Worm (Caenorhabditis elegans) whole organism, mixed stage, embryonic: ENCODE measurements around the gene gop-1.

Experiments
- M03D4.4 ChIP-seq: sonication (generic microtip); optimal IDR thresholded peaks from 2 replicates; lab custom pipeline; 2017; ENCODE audit warnings: mild to moderate bottlenecking, missing genetic modification characterization, missing compliant biosample characterization
- bed-3 ChIP-seq: fragments of 200-800 bp; sonication (Bioruptor generic); optimal IDR thresholded peaks from 3 replicates; lab custom pipeline; 2018; ENCODE audit warnings: mild to moderate bottlenecking, missing genetic modification characterization, moderate library complexity, missing compliant biosample characterization
- blmp-1 ChIP-seq: fragments of 150-350 bp; optimal IDR thresholded peaks from 2 replicates; lab custom pipeline; 2014; ENCODE audit warnings: missing biosample characterization, missing genetic modification characterization
- ceh-39 ChIP-seq: fragments of 150-350 bp; optimal IDR thresholded peaks from 2 replicates; lab custom pipeline; 2014; ENCODE audit warnings: missing biosample characterization, missing genetic modification characterization
- ceh-43 ChIP-seq: fragments of 200-800 bp; sonication (Bioruptor generic); optimal IDR thresholded peaks from 2 replicates; lab custom pipeline; 2018; ENCODE audit warnings: mild to moderate bottlenecking, missing genetic modification characterization, moderate library complexity, missing compliant biosample characterization
- ceh-83 ChIP-seq: fragments of 200-800 bp; sonication (Bioruptor generic); optimal IDR thresholded peaks from 2 replicates; lab custom pipeline; 2018; ENCODE audit warnings: mild to moderate bottlenecking, missing genetic modification characterization, missing compliant biosample characterization
- ces-1 ChIP-seq: fragments of 150-350 bp; optimal IDR thresholded peaks from 2 replicates; lab custom pipeline; 2014; ENCODE audit warnings: missing biosample characterization, missing genetic modification reagents, missing genetic modification characterization
- cnd-1 ChIP-seq: fragments of 200-800 bp; sonication (Bioruptor generic); optimal IDR thresholded peaks from 2 replicates; lab custom pipeline; 2018; ENCODE audit warnings: mild to moderate bottlenecking, missing genetic modification characterization, missing compliant biosample characterization
- drap-1 ChIP-seq: fragments of 200-800 bp; sonication (Bioruptor generic); optimal IDR thresholded peaks from 3 replicates; lab custom pipeline; 2018; ENCODE audit warnings: mild to moderate bottlenecking, missing genetic modification characterization, missing compliant biosample characterization
- elt-1 ChIP-seq: sonication (generic microtip); optimal IDR thresholded peaks from 2 replicates; lab custom pipeline; 2017; ENCODE audit warnings: missing genetic modification characterization, mild to moderate bottlenecking, missing compliant biosample characterization, antibody characterized with exemption, moderate library complexity, borderline replicate concordance; ENCODE audit not compliant: insufficient read depth
- elt-3 ChIP-seq: fragments of 150-350 bp; optimal IDR thresholded peaks from 2 replicates; lab custom pipeline; 2014; ENCODE audit warnings: missing biosample characterization, missing genetic modification characterization
- flh-1 ChIP-seq: fragments of 200-800 bp; sonication (Bioruptor generic); optimal IDR thresholded peaks from 2 replicates; lab custom pipeline; 2018; ENCODE audit warnings: mild to moderate bottlenecking, missing genetic modification characterization, moderate library complexity, missing compliant biosample characterization
- ham-2 ChIP-seq: fragments of 200-800 bp; sonication (Bioruptor generic); optimal IDR thresholded peaks from 2 replicates; lab custom pipeline; 2018; ENCODE audit warnings: mild to moderate bottlenecking, missing genetic modification characterization, missing compliant biosample characterization
- hlh-1 ChIP-seq: fragments of 150-350 bp; optimal IDR thresholded peaks from 2 replicates; lab custom pipeline; 2014; ENCODE audit warnings: missing biosample characterization, missing genetic modification reagents, missing genetic modification characterization
- lin-13 ChIP-seq: fragments of 150-350 bp; optimal IDR thresholded peaks from 2 replicates; lab custom pipeline; 2014; ENCODE audit warnings: missing biosample characterization, missing genetic modification characterization
- lin-32 ChIP-seq: fragments of 200-800 bp; sonication (Bioruptor generic); optimal IDR thresholded peaks from 2 replicates; lab custom pipeline; 2018; ENCODE audit warnings: mild to moderate bottlenecking, missing genetic modification characterization, missing compliant biosample characterization
- lsy-2 ChIP-seq: fragments of 150-350 bp; optimal IDR thresholded peaks from 2 replicates; lab custom pipeline; 2014; ENCODE audit warnings: missing biosample characterization, missing genetic modification characterization
- mab-5 ChIP-seq: fragments of 150-350 bp; optimal IDR thresholded peaks from 2 replicates; lab custom pipeline; 2014; ENCODE audit warnings: missing biosample characterization, missing genetic modification characterization
- mep-1 ChIP-seq: fragments of 150-350 bp; optimal IDR thresholded peaks from 2 replicates; lab custom pipeline; 2017; ENCODE audit warnings: missing biosample characterization, missing genetic modification reagents, missing genetic modification characterization, inconsistent platforms
- mls-2 ChIP-seq: sonication (generic microtip); optimal IDR thresholded peaks from 2 replicates; lab custom pipeline; 2016; ENCODE audit warnings: mild to moderate bottlenecking, missing genetic modification characterization, moderate library complexity, missing compliant biosample characterization
- nhr-12 ChIP-seq: fragments of 150-350 bp; optimal IDR thresholded peaks from 2 replicates; lab custom pipeline; 2014; ENCODE audit warnings: missing biosample characterization, missing genetic modification characterization
- nhr-2 ChIP-seq: fragments of 150-350 bp; optimal IDR thresholded peaks from 2 replicates; lab custom pipeline; 2014; ENCODE audit warnings: missing biosample characterization, missing genetic modification characterization
- nhr-237 ChIP-seq: fragments of 150-350 bp; optimal IDR thresholded peaks from 2 replicates; lab custom pipeline; 2014; ENCODE audit warnings: missing biosample characterization, missing genetic modification characterization
- nhr-28 ChIP-seq: fragments of 150-350 bp; optimal IDR thresholded peaks from 2 replicates; lab custom pipeline; 2014; ENCODE audit warnings: missing biosample characterization, missing genetic modification characterization
- nhr-76 ChIP-seq: sonication (generic microtip); optimal IDR thresholded peaks from 2 replicates; lab custom pipeline; 2017; ENCODE audit warnings: missing biosample characterization, missing genetic modification characterization
- pha-4 ChIP-seq: fragments of 150-350 bp; optimal IDR thresholded peaks from 2 replicates; lab custom pipeline; 2018; ENCODE audit warnings: missing biosample characterization, missing genetic modification reagents, missing genetic modification characterization
- sem-2 ChIP-seq: fragments of 200-800 bp; sonication (Bioruptor generic); optimal IDR thresholded peaks from 2 replicates; lab custom pipeline; 2018; ENCODE audit warnings: mild to moderate bottlenecking, missing genetic modification characterization, missing compliant biosample characterization
- snpc-4 ChIP-seq: fragments of 150-350 bp; optimal IDR thresholded peaks from 2 replicates; lab custom pipeline; 2014; ENCODE audit warnings: missing biosample characterization, missing genetic modification characterization
- sptf-1 ChIP-seq: sonication (generic microtip); optimal IDR thresholded peaks from 2 replicates; lab custom pipeline; 2017; ENCODE audit warnings: mild to moderate bottlenecking, missing genetic modification characterization, moderate library complexity, missing compliant biosample characterization
- tbx-8 ChIP-seq: fragments of 200-800 bp; sonication (Bioruptor generic); optimal IDR thresholded peaks from 2 replicates; lab custom pipeline; 2018; ENCODE audit warnings: mild to moderate bottlenecking, missing genetic modification characterization, moderate library complexity, missing compliant biosample characterization
- unc-120 ChIP-seq: sonication (generic microtip); optimal IDR thresholded peaks from 2 replicates; lab custom pipeline; 2017; ENCODE audit warnings: missing genetic modification characterization, missing compliant biosample characterization; ENCODE audit not compliant: poor library complexity, severe bottlenecking
- unc-39 ChIP-seq: fragments of 150-350 bp; optimal IDR thresholded peaks from 2 replicates; lab custom pipeline; 2014; ENCODE audit warnings: missing biosample characterization, missing genetic modification characterization
- unc-62 ChIP-seq: fragments of 150-350 bp; optimal IDR thresholded peaks from 2 replicates; lab custom pipeline; 2014; ENCODE audit warnings: missing biosample characterization, missing genetic modification reagents, missing genetic modification characterization
- zip-8 ChIP-seq: fragments of 150-350 bp; optimal IDR thresholded peaks from 2 replicates; lab custom pipeline; 2014; ENCODE audit warnings: missing biosample characterization, missing genetic modification characterization
- ztf-11 ChIP-seq: fragments of 150-350 bp; optimal IDR thresholded peaks from 2 replicates; lab custom pipeline; 2014; ENCODE audit warnings: missing biosample characterization, missing genetic modification characterization

The gop-1 gene

DNA sequence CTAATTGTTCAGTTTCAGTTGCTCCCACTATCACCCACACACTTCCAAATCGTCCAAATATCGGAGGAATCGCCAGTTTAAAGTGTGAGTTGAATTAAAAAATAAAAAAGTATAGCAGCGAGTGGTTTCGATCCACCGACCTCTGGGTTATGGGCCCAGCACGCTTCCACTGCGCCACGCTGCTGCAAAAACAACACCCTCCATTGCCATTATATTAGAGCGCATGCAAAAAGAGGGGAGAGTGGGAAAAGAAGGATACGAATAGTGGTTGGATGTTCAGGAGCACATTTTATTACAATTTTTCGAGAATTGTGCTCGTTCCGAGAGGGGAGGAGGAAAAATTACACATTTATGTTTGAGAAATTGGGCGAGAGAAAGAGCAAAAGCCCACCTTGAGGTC, 40.6 kb downstream of the gop-1 start:
- TF ChIP-seq unc-120 (tag; lab: Kevin White, UChicago) (peak; percentile 89), nhr-76 (tag; lab: Kevin White, UChicago) (peak; percentile 51), drap-1 (GFP tag; lab: Kevin White, UChicago) (peak; percentile 91), nhr-12 (tag; lab: Kevin White, UChicago) (no peak), elt-1 (no peak), lsy-2 (tag; lab: Kevin White, UChicago) (peak; percentile 10), mls-2 (tag; lab: Kevin White, UChicago) (peak; percentile 95), unc-62 (GFP tag; lab: Kevin White, UChicago) (peak; percentile 65), nhr-2 (tag; lab: Kevin White, UChicago) (no peak), nhr-237 (tag; lab: Kevin White, UChicago) (peak; percentile 4), nhr-28 (tag; lab: Kevin White, UChicago) (peak; percentile 27), ztf-11 (tag; lab: Kevin White, UChicago) (peak; percentile 28), lin-13 (tag; lab: Kevin White, UChicago) (no peak), hlh-1 (tag; lab: Kevin White, UChicago) (peak; percentile 67), sptf-1 (peak; percentile 95), sem-2 (peak; percentile 83), cnd-1 (tag; lab: Kevin White, UChicago) (peak; percentile 90), ceh-83 (GFP tag; lab: Kevin White, UChicago) (peak; percentile 92), tbx-8 (GFP tag; lab: Kevin White, UChicago) (peak; percentile 80), bed-3 (peak; percentile 80), blmp-1 (tag; lab: Kevin White, UChicago) (no peak), snpc-4 (no peak), flh-1 (GFP tag; lab: Kevin White, UChicago) (peak; percentile 86), ceh-43 (GFP tag; lab: Kevin White, UChicago) (peak; percentile 88), mab-5 (tag; lab: Kevin White, UChicago) (no peak), M03D4.4 (peak; percentile 93), zip-8 (tag; lab: Kevin White, UChicago) (no peak), ceh-39 (no peak), mep-1 (tag; lab: Kevin White, UChicago) (peak; percentile 35), unc-39 (tag; lab: Kevin White, UChicago) (peak; percentile 7), pha-4 (tag; lab: Kevin White, UChicago) (peak; percentile 38), elt-3 (tag; lab: Kevin White, UChicago) (no peak), ham-2 (GFP tag; lab: Kevin White, UChicago) (peak; percentile 79), lin-32 (GFP tag; lab: Kevin White, UChicago) (peak; percentile 77)
- TF ChIP-seq, all 35 proteins: peak for 24

DNA sequence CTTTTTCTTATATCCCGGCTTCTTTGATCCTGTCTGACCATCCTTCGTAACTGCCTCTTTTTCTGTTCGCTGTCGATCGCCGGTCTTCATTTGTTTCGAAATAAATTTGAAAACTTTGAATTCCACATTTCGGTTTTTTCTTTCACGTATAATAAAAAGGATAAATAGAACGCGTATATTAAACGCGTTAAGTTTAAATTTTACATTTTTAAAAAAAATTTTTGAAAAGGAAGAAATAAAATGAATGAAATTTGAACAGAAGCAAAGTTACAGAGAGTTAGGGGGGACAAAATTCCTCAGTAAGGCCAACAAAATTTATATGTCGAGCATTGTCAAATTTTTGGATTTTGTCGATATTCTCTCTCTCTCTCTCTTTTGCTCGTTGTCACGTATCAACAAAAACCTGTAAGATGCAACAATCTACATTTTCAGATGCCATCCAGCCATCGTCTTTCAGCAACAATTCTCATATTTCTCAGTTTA, 47.6 kb downstream of the gop-1 start, which contains the start of the genes T15B12.2 and F52C9.5:
Gene T15B12.2 (minus strand): TSS at position 101 of the 483 bp plus-strand sequence.
Gene F52C9.5 (plus strand): TSS at position 433 of the 483 bp plus-strand sequence.
- no peak for TF ChIP-seq pha-4 (tag; lab: Kevin White, UChicago)
- TF ChIP-seq zip-8 (tag; lab: Kevin White, UChicago) = no peak
- no peak for TF ChIP-seq nhr-28 (tag; lab: Kevin White, UChicago)
- no peak for TF ChIP-seq nhr-76 (tag; lab: Kevin White, UChicago)
- no peak for TF ChIP-seq unc-62 (GFP tag; lab: Kevin White, UChicago)
- TF ChIP-seq hlh-1 (tag; lab: Kevin White, UChicago) = no peak
- no peak for TF ChIP-seq drap-1 (GFP tag; lab: Kevin White, UChicago)
- TF ChIP-seq ztf-11 (tag; lab: Kevin White, UChicago) = no peak
- TF ChIP-seq blmp-1 (tag; lab: Kevin White, UChicago) = no peak
- TF ChIP-seq bed-3 = no peak
- no peak for TF ChIP-seq mls-2 (tag; lab: Kevin White, UChicago)
- no peak for TF ChIP-seq ceh-39
- no peak for TF ChIP-seq sem-2
- no peak for TF ChIP-seq ham-2 (GFP tag; lab: Kevin White, UChicago)
- no peak for TF ChIP-seq M03D4.4
- TF ChIP-seq mep-1 (tag; lab: Kevin White, UChicago) = no peak
- no peak for TF ChIP-seq cnd-1 (tag; lab: Kevin White, UChicago)
- no peak for TF ChIP-seq ces-1
- no peak for TF ChIP-seq sptf-1

DNA sequence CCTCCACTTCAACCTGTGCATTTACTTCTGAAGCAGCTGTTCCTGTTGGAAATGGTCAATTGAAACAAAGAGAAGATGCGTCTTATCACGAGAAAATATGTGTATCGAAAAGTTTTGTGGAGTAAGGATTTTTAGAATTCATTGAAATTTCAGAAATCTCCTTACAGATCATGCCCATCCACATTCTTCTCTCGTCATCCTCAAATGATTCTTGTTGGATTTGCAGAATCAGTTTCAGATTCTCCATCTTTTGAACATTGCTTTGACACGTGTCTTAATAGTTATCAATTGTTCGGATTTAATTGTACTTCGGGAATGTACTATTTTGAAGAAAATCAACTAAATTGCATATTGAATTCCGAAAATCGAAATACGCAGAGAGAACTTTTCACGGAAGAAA, 49.8 kb downstream of the gop-1 start:
- no peak for TF ChIP-seq zip-8 (tag; lab: Kevin White, UChicago)
